Worm (Caenorhabditis elegans) whole organism, L4 larva: Measurements from ENCODE around the gene C51E3.6.

Source experiments
- D1046.2 ChIP-seq: fragments of 200-800 bp; sonication (Bioruptor generic); IDR thresholded peaks from 2 replicates; pipeline ENCODE4 v1.3.6; 2022; ENCODE audit warnings: missing genetic modification characterization, missing compliant biosample characterization
- F49E8.2 ChIP-seq: sonication (generic microtip); optimal IDR thresholded peaks from 2 replicates; lab custom pipeline; 2016; ENCODE audit warnings: missing compliant biosample characterization, mild to moderate bottlenecking, missing genetic modification characterization, borderline replicate concordance
- T26A8.4 ChIP-seq: fragments of 200-800 bp; sonication (Bioruptor generic); IDR thresholded peaks from 2 replicates; pipeline ENCODE4 v1.3.6; 2022; ENCODE audit warnings: missing genetic modification characterization, missing compliant biosample characterization
- Y105C5A.15 ChIP-seq: fragments of 200-800 bp; sonication (Bioruptor generic); IDR thresholded peaks from 2 replicates; pipeline ENCODE4 v1.3.6; 2022; ENCODE audit warnings: missing genetic modification characterization, missing compliant biosample characterization
- Y48G9A.11 ChIP-seq: fragments of 200-800 bp; sonication (Bioruptor generic); IDR thresholded peaks from 2 replicates; pipeline ENCODE4 v1.3.6; 2022; ENCODE audit warnings: missing genetic modification reagents, missing genetic modification characterization, missing compliant biosample characterization
- Y5F2A.4 ChIP-seq: fragments of 200-800 bp; sonication (Bioruptor generic); optimal IDR thresholded peaks from 2 replicates; lab custom pipeline; 2018; ENCODE audit warnings: mild to moderate bottlenecking, missing genetic modification characterization, missing compliant biosample characterization
- aha-1 ChIP-seq: fragments of 150-350 bp; peaks from one replicate; lab custom pipeline; 2014; ENCODE audit warnings: missing biosample characterization, missing genetic modification characterization
- aly-2 ChIP-seq: sonication (generic microtip); optimal IDR thresholded peaks from 2 replicates; lab custom pipeline; 2018; ENCODE audit warnings: missing biosample characterization, missing genetic modification characterization
- ama-1 ChIP-seq: fragments of 150-350 bp; optimal IDR thresholded peaks from 2 replicates; lab custom pipeline; 2014; ENCODE audit warnings: inconsistent platforms, mixed read lengths
- ceh-20 ChIP-seq: fragments of 200-800 bp; sonication (Bioruptor generic); IDR thresholded peaks from 2 replicates; pipeline ENCODE4 v1.3.6; 2022; ENCODE audit warnings: missing genetic modification reagents, missing genetic modification characterization, missing compliant biosample characterization
- ceh-62 ChIP-seq: sonication (generic microtip); optimal IDR thresholded peaks from 2 replicates; lab custom pipeline; 2017; ENCODE audit warnings: missing biosample characterization, missing genetic modification characterization
- cey-2 ChIP-seq: sonication (generic microtip); optimal IDR thresholded peaks from 3 replicates; lab custom pipeline; 2017; ENCODE audit warnings: missing genetic modification characterization, mild to moderate bottlenecking, missing compliant biosample characterization, antibody characterized with exemption, borderline replicate concordance; ENCODE audit not compliant: insufficient read depth
- ctbp-1 ChIP-seq: fragments of 200-800 bp; sonication (Bioruptor generic); IDR thresholded peaks from 2 replicates; pipeline ENCODE4 v1.3.6; 2022; ENCODE audit warnings: missing genetic modification reagents, missing genetic modification characterization, missing compliant biosample characterization
- daf-16 ChIP-seq, 3 experiments: sonication (generic microtip); optimal IDR thresholded peaks; 2 replicates each; lab custom pipeline; 2016 to 2017; ENCODE audit warnings: missing genetic modification characterization in 3 of 3, missing genetic modification reagents in 3 of 3, mild to moderate bottlenecking in 2 of 3, missing compliant biosample characterization in 2 of 3, missing biosample characterization in 1 of 3, moderate library complexity in 1 of 3
- dmd-6 ChIP-seq: fragments of 200-800 bp; sonication (Bioruptor generic); IDR thresholded peaks from 2 replicates; pipeline ENCODE4 v1.3.6; 2022; ENCODE audit warnings: missing genetic modification reagents, missing genetic modification characterization, missing compliant biosample characterization
- dmd-9 ChIP-seq: fragments of 200-800 bp; sonication (Bioruptor generic); IDR thresholded peaks from 2 replicates; pipeline ENCODE4 v1.3.6; 2022; ENCODE audit warnings: missing genetic modification reagents, missing genetic modification characterization, missing compliant biosample characterization
- dve-1 ChIP-seq: sonication (generic microtip); optimal IDR thresholded peaks from 2 replicates; lab custom pipeline; 2017; ENCODE audit warnings: antibody characterized with exemption, mild to moderate bottlenecking, missing genetic modification characterization, missing compliant biosample characterization; ENCODE audit not compliant: insufficient read depth
- egl-27 ChIP-seq: sonication (generic microtip); optimal IDR thresholded peaks from 3 replicates; lab custom pipeline; 2017; ENCODE audit warnings: missing biosample characterization, missing genetic modification reagents, missing genetic modification characterization
- fkh-10 ChIP-seq: fragments of 150-350 bp; optimal IDR thresholded peaks from 2 replicates; lab custom pipeline; 2014; ENCODE audit warnings: missing biosample characterization, missing genetic modification reagents, missing genetic modification characterization
- hif-1 ChIP-seq, 2 experiments: sonication (generic microtip); optimal IDR thresholded peaks; 2 replicates each; lab custom pipeline; 2016 to 2017; ENCODE audit warnings: missing compliant biosample characterization in 2 of 2, missing genetic modification characterization in 2 of 2, missing genetic modification reagents in 2 of 2, missing genotype in 2 of 2, mild to moderate bottlenecking in 1 of 2
- hlh-30 ChIP-seq: sonication (generic microtip); optimal IDR thresholded peaks from 2 replicates; lab custom pipeline; 2017; ENCODE audit warnings: antibody characterized with exemption, mild to moderate bottlenecking, missing genetic modification characterization, missing compliant biosample characterization; ENCODE audit not compliant: insufficient read depth
- lin-15B ChIP-seq: fragments of 150-350 bp; sonication (generic microtip); optimal IDR thresholded peaks from 3 replicates; lab custom pipeline; 2014; ENCODE audit warnings: missing biosample characterization, missing genetic modification characterization
- lin-38 ChIP-seq: fragments of 200-800 bp; sonication (Bioruptor generic); IDR thresholded peaks from 2 replicates; pipeline ENCODE4 v1.3.6; 2022; ENCODE audit warnings: missing genetic modification reagents, missing genetic modification characterization, missing compliant biosample characterization
- lin-39 ChIP-seq: fragments of 150-350 bp; optimal IDR thresholded peaks from 2 replicates; lab custom pipeline; 2014; ENCODE audit warnings: missing biosample characterization, missing genetic modification reagents, missing genetic modification characterization
- lsy-2 ChIP-seq, 2 experiments: fragments of 150-350 bp in 1 of 2; sonication (generic microtip) in 1 of 2; optimal IDR thresholded peaks; 2 replicates each; lab custom pipeline; 2014 to 2017; ENCODE audit warnings: missing biosample characterization in 2 of 2, missing genetic modification characterization in 2 of 2
- madf-5 ChIP-seq, 2 experiments: fragments of 200-800 bp; sonication (Bioruptor generic); IDR thresholded peaks; 2 replicates each; pipeline ENCODE4 v1.3.6; 2022; ENCODE audit warnings: missing compliant biosample characterization in 2 of 2, missing genetic modification characterization in 2 of 2
- mdl-1 ChIP-seq, 2 experiments: fragments of 150-350 bp in 1 of 2; sonication (generic microtip) in 1 of 2; optimal IDR thresholded peaks; 2 replicates each; lab custom pipeline; 2014 to 2017; ENCODE audit warnings: missing biosample characterization in 2 of 2, missing genetic modification characterization in 2 of 2
- mep-1 ChIP-seq: fragments of 150-350 bp; sonication (generic microtip); optimal IDR thresholded peaks from 3 replicates; lab custom pipeline; 2014; ENCODE audit warnings: missing biosample characterization, missing genetic modification characterization
- mes-2 ChIP-seq: sonication (generic microtip); optimal IDR thresholded peaks from 2 replicates; lab custom pipeline; 2016; ENCODE audit warnings: missing genotype, mild to moderate bottlenecking, missing genetic modification characterization, missing compliant biosample characterization; ENCODE audit not compliant: poor library complexity, severe bottlenecking
- mxl-3 ChIP-seq: fragments of 200-800 bp; sonication (Bioruptor generic); optimal IDR thresholded peaks from 2 replicates; lab custom pipeline; 2018; ENCODE audit warnings: mild to moderate bottlenecking, missing genetic modification characterization, missing compliant biosample characterization
- nhr-10 ChIP-seq: fragments of 150-350 bp; optimal IDR thresholded peaks from 2 replicates; lab custom pipeline; 2014; ENCODE audit warnings: missing biosample characterization, missing genetic modification characterization
- nhr-102 ChIP-seq: sonication (generic microtip); optimal IDR thresholded peaks from 2 replicates; lab custom pipeline; 2016; ENCODE audit warnings: mild to moderate bottlenecking, missing genetic modification characterization, moderate library complexity, missing compliant biosample characterization
- nhr-11 ChIP-seq: fragments of 150-350 bp; optimal IDR thresholded peaks from 2 replicates; lab custom pipeline; 2014; ENCODE audit warnings: missing biosample characterization, missing genetic modification characterization
- nhr-28 ChIP-seq: fragments of 150-350 bp; optimal IDR thresholded peaks from 2 replicates; lab custom pipeline; 2014; ENCODE audit warnings: missing biosample characterization, missing genetic modification characterization
- nhr-48 ChIP-seq: sonication (generic microtip); optimal IDR thresholded peaks from 2 replicates; lab custom pipeline; 2016; ENCODE audit warnings: mild to moderate bottlenecking, missing genetic modification characterization, missing compliant biosample characterization
- nhr-77 ChIP-seq: fragments of 150-350 bp; optimal IDR thresholded peaks from 2 replicates; lab custom pipeline; 2014; ENCODE audit warnings: missing biosample characterization, missing genetic modification characterization
- pha-4 ChIP-seq, 2 experiments: fragments of 150-350 bp in 1 of 2; fragments of 200-800 bp in 1 of 2; sonication (Bioruptor generic) in 1 of 2; IDR thresholded peaks in 1 of 2; optimal IDR thresholded peaks in 1 of 2; 2 replicates each; pipeline versions ENCODE4 v1.3.6 to Lab custom; 2014 to 2022; ENCODE audit warnings: missing genetic modification characterization in 2 of 2, missing genetic modification reagents in 2 of 2, missing biosample characterization in 1 of 2, missing compliant biosample characterization in 1 of 2
- php-3 ChIP-seq: fragments of 200-800 bp; sonication (Bioruptor generic); IDR thresholded peaks from 2 replicates; pipeline ENCODE4 v1.3.6; 2022; ENCODE audit warnings: missing genetic modification reagents, missing genetic modification characterization, missing compliant biosample characterization
- pqm-1 ChIP-seq: sonication (generic microtip); optimal IDR thresholded peaks from 2 replicates; lab custom pipeline; 2017; ENCODE audit warnings: missing biosample characterization, missing genetic modification characterization
- rbr-2 ChIP-seq: sonication (generic microtip); optimal IDR thresholded peaks from 2 replicates; lab custom pipeline; 2016; ENCODE audit warnings: missing genotype, missing genetic modification characterization, missing compliant biosample characterization
- saeg-2 ChIP-seq: fragments of 200-800 bp; sonication (Bioruptor generic); IDR thresholded peaks from 2 replicates; pipeline ENCODE4 v1.3.6; 2022; ENCODE audit warnings: missing genetic modification reagents, missing genetic modification characterization, missing compliant biosample characterization
- set-16 ChIP-seq: fragments of 200-800 bp; sonication (Bioruptor generic); IDR thresholded peaks from 2 replicates; pipeline ENCODE4 v1.3.6; 2022; ENCODE audit warnings: missing genetic modification reagents, missing genetic modification characterization, missing compliant biosample characterization
- skn-1 ChIP-seq: fragments of 150-350 bp; optimal IDR thresholded peaks from 2 replicates; lab custom pipeline; 2014; ENCODE audit warnings: missing biosample characterization, missing genetic modification characterization
- snpc-1.2 ChIP-seq: fragments of 200-800 bp; sonication (Bioruptor generic); IDR thresholded peaks from 2 replicates; pipeline ENCODE4 v1.3.6; 2022; ENCODE audit warnings: missing genetic modification reagents, missing genetic modification characterization, missing compliant biosample characterization
- spr-1 ChIP-seq: sonication (generic microtip); optimal IDR thresholded peaks from 2 replicates; lab custom pipeline; 2016; ENCODE audit warnings: mild to moderate bottlenecking, missing genetic modification characterization, missing compliant biosample characterization
- unc-39 ChIP-seq: sonication (generic microtip); optimal IDR thresholded peaks from 2 replicates; lab custom pipeline; 2017; ENCODE audit warnings: missing biosample characterization, missing genetic modification characterization
- vab-7 ChIP-seq: fragments of 200-800 bp; sonication (Bioruptor generic); IDR thresholded peaks from 2 replicates; pipeline ENCODE4 v1.3.6; 2022; ENCODE audit warnings: missing genetic modification reagents, missing genetic modification characterization, missing compliant biosample characterization
- zfp-3 ChIP-seq: fragments of 200-800 bp; sonication (Bioruptor generic); conservative IDR thresholded peaks from 2 replicates; pipeline ENCODE4 v1.3.6; 2022; ENCODE audit warnings: missing genetic modification reagents, missing genetic modification characterization, missing compliant biosample characterization

Gene C51E3.6

ce11 chrV:10160954-10161353, 5.3 kb downstream of the C51E3.6 start, which contains the start of gene C51E3.10 (continued):
- TF ChIP-seq D1046.2 (no peak), hif-1 (tag; optimal IDR thresholded peaks at IDR 0.05; lab: Kevin White, UChicago) (no peak), pha-4 (GFP tag; IDR thresholded peaks at IDR 0.05; lab: Robert Waterston, UW) (0 out of 2 replicates have a peak, but pooled peaks have one; percentile 8), pha-4 (tag; optimal IDR thresholded peaks at IDR 0.05; lab: Kevin White, UChicago) (no peak), vab-7 (GFP tag; lab: Robert Waterston, UW) (no peak), F49E8.2 (no peak), madf-5 (GFP tag; IDR thresholded peaks at IDR 0.05; lab: Robert Waterston, UW) (no peak), mxl-3 (GFP tag; lab: Kevin White, UChicago) (peak; percentile 76), rbr-2 (tag; lab: Kevin White, UChicago) (no peak), aly-2 (tag; lab: Kevin White, UChicago) (no peak), set-16 (GFP tag; lab: Robert Waterston, UW) (no peak), spr-1 (tag; lab: Kevin White, UChicago) (no peak), Y5F2A.4 (GFP tag; lab: Kevin White, UChicago) (no peak), lsy-2 (tag; optimal IDR thresholded peaks at IDR 0.05; lab: Kevin White, UChicago) (peak in 1 of 2 experiments; percentile 32), snpc-1.2 (GFP tag; lab: Robert Waterston, UW) (no peak), aha-1 (peak; percentile 73), ctbp-1 (GFP tag; lab: Robert Waterston, UW) (no peak), zfp-3 (GFP tag; lab: Robert Waterston, UW) (no peak), nhr-48 (tag; lab: Kevin White, UChicago) (peak; percentile 18), ceh-20 (GFP tag; lab: Robert Waterston, UW) (no peak), dmd-9 (no peak), nhr-10 (tag; lab: Kevin White, UChicago) (no peak), fkh-10 (GFP tag; lab: Kevin White, UChicago) (no peak), cey-2 (tag; lab: Kevin White, UChicago) (no peak), saeg-2 (no peak), nhr-77 (tag; lab: Kevin White, UChicago) (peak; percentile 35), egl-27 (tag; lab: Kevin White, UChicago) (no peak), Y48G9A.11 (GFP tag; lab: Robert Waterston, UW) (no peak), pqm-1 (peak; percentile 93), unc-39 (no peak)

DNA sequence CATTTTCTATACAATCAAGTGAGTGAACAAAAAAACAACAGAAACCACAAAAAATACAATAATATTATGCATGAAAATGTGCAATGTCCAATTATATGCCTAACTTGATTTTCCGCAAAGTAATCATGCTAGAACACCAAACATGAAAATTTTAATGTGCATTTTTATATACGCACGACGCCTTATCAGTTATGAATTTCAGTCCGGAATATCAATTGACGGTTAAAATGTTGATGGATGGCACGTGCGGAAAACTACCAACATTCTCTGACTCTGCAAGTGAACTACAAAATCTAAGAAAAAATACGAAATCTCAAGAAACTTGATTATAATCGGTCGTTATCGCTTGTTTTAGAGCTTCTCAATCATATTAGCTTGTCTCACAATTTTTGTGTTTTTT, 6.3 kb downstream of the C51E3.6 start:
- TF ChIP-seq mdl-1 (tag; optimal IDR thresholded peaks at IDR 0.05; lab: Kevin White, UChicago) (peak in 1 of 2 experiments; percentile 64), lin-15B (no peak), hlh-30 (peak; percentile 42), nhr-77 (tag; lab: Kevin White, UChicago) (peak; percentile 31), ceh-62 (no peak), daf-16 (GFP tag; optimal IDR thresholded peaks at IDR 0.05; lab: Kevin White, UChicago) (no peak), daf-16 (tag; optimal IDR thresholded peaks at IDR 0.05; lab: Kevin White, UChicago) (peak; percentile 66), dmd-6 (GFP tag; lab: Robert Waterston, UW) (peak; percentile 82), php-3 (peak; percentile 87), dve-1 (tag; lab: Kevin White, UChicago) (peak; percentile 64), T26A8.4 (GFP tag; lab: Robert Waterston, UW) (no peak), D1046.2 (no peak), lin-39 (no peak), nhr-28 (peak; percentile 54), nhr-11 (tag; lab: Kevin White, UChicago) (no peak), ama-1 (lab: Kevin White, UChicago) (no peak), pqm-1 (peak; percentile 1), nhr-102 (no peak), skn-1 (tag; lab: Kevin White, UChicago) (no peak), Y105C5A.15 (GFP tag; lab: Robert Waterston, UW) (no peak), mep-1 (tag; lab: Kevin White, UChicago) (no peak), mes-2 (tag; lab: Kevin White, UChicago) (no peak), lin-38 (GFP tag; lab: Robert Waterston, UW) (no peak)
